Fruit fly (Drosophila melanogaster) whole organism, embryonic: ENCODE data around the gene yellow-e3.

ENCODE experiments used
- B-H1 ChIP-seq: fragments of 200-800 bp; sonication (Bioruptor generic); IDR thresholded peaks from 3 replicates; pipeline ENCODE4 v1.3.6; 2022; ENCODE audit warnings: missing biosample characterization, missing genetic modification characterization
- CG10274 ChIP-seq: fragments of 200-800 bp; sonication (Bioruptor generic); optimal IDR thresholded peaks from 3 replicates; lab custom pipeline; 2017; ENCODE audit warnings: missing biosample characterization, mild to moderate bottlenecking, missing genetic modification characterization
- CG18764 ChIP-seq: fragments of 200-800 bp; sonication (Bioruptor generic); optimal IDR thresholded peaks from 3 replicates; lab custom pipeline; 2016; ENCODE audit warnings: missing biosample characterization, missing genetic modification characterization
- CG32767 ChIP-seq: fragments of 200-800 bp; sonication (Bioruptor generic); IDR thresholded peaks from 2 replicates; pipeline ENCODE4 v1.3.6; 2022; ENCODE audit warnings: missing biosample characterization, missing genetic modification characterization
- CG4282 ChIP-seq: fragments of 200-800 bp; sonication (Bioruptor generic); optimal IDR thresholded peaks from 2 replicates; lab custom pipeline; 2016; ENCODE audit warnings: missing biosample characterization, missing genetic modification characterization
- CG9876 ChIP-seq: fragments of 200-800 bp; sonication (Bioruptor generic); optimal IDR thresholded peaks from 2 replicates; lab custom pipeline; 2016; ENCODE audit warnings: missing biosample characterization, missing genetic modification characterization
- Mad ChIP-seq: fragments of 200-800 bp; sonication (Bioruptor generic); optimal IDR thresholded peaks from 2 replicates; lab custom pipeline; 2016; ENCODE audit warnings: missing biosample characterization, missing genetic modification characterization
- Med ChIP-seq: fragments of 200-800 bp; sonication (Bioruptor generic); peaks from one replicate; lab custom pipeline; 2016; ENCODE audit warnings: missing biosample characterization, missing genetic modification characterization, mild to moderate bottlenecking, inconsistent platforms, moderate library complexity
- onecut ChIP-seq: fragments of 200-800 bp; sonication (Bioruptor generic); IDR thresholded peaks from 2 replicates; pipeline ENCODE4 v1.3.6; 2022; ENCODE audit warnings: missing biosample characterization, missing genetic modification characterization
- psq ChIP-seq: fragments of 200-800 bp; sonication (Bioruptor generic); optimal IDR thresholded peaks from 2 replicates; lab custom pipeline; 2017; ENCODE audit warnings: missing biosample characterization, missing genetic modification characterization
- seq ChIP-seq: fragments of 200-800 bp; sonication (Bioruptor generic); IDR thresholded peaks from 2 replicates; pipeline ENCODE4 v1.3.6; 2022; ENCODE audit warnings: missing biosample characterization, missing genetic modification characterization
- stwl ChIP-seq: fragments of 200-800 bp; sonication (Bioruptor generic); optimal IDR thresholded peaks from 3 replicates; lab custom pipeline; 2018; ENCODE audit warnings: missing biosample characterization, mild to moderate bottlenecking, missing genetic modification characterization, moderate library complexity
- zfh1 ChIP-seq: fragments of 200-800 bp; sonication (Bioruptor generic); IDR thresholded peaks from 3 replicates; pipeline ENCODE4 v1.3.6; 2022; ENCODE audit warnings: missing biosample characterization, missing genetic modification characterization

DNA sequence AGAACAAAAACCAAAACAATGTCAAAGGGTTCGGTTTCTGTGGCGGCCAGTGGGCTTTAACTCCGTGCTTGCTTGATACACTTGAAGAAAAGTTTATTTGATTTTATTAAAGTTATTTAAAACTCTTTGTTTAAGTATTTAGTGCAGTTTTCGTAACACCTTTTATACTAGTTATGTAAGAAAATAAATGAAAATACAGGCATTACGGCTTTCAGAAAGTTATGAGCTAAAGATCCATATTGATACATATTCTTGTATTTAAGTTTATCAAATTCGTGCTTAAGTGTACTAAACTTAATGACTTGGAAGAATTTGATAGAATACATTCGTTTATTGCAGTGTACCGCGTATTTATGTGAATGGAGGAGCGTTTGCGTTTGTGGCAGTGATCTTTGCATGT lies 41.8 kb upstream of the yellow-e3 start:
- TF ChIP-seq Mad (GFP tag; lab: Kevin White, UChicago): no peak
- no peak for TF ChIP-seq onecut (GFP tag; lab: Robert Waterston, UW)
- TF ChIP-seq B-H1 (GFP tag; lab: Robert Waterston, UW): no peak
- no peak for TF ChIP-seq zfh1 (GFP tag; lab: Robert Waterston, UW)
- peak; percentile 57 for TF ChIP-seq Med (GFP tag; lab: Kevin White, UChicago)
- TF ChIP-seq seq (GFP tag; lab: Robert Waterston, UW): no peak
- no peak for TF ChIP-seq stwl (tag; lab: Kevin White, UChicago)
- TF ChIP-seq CG32767 (GFP tag; lab: Robert Waterston, UW): no peak
- no peak for TF ChIP-seq CG10274 (GFP tag; lab: Kevin White, UChicago)
- TF ChIP-seq psq (GFP tag; lab: Kevin White, UChicago): no peak
- no peak for TF ChIP-seq CG4282
- TF ChIP-seq CG18764 (GFP tag; lab: Kevin White, UChicago): peak; percentile 5
- no peak for TF ChIP-seq CG9876 (GFP tag; lab: Kevin White, UChicago)
